Worm (Caenorhabditis elegans) whole organism, L4/young adult: ENCODE measurements around the gene pap-1.

Experiments used
- dao-5 ChIP-seq: sonication (generic microtip); optimal IDR thresholded peaks from 2 replicates; lab custom pipeline; 2016; ENCODE audit warnings: missing genotype, missing genetic modification characterization, moderate library complexity, missing compliant biosample characterization
- him-1 ChIP-seq: sonication (generic microtip); optimal IDR thresholded peaks from 2 replicates; lab custom pipeline; 2016; ENCODE audit warnings: missing genotype, missing genetic modification reagents, missing genetic modification characterization, missing compliant biosample characterization

DNA sequence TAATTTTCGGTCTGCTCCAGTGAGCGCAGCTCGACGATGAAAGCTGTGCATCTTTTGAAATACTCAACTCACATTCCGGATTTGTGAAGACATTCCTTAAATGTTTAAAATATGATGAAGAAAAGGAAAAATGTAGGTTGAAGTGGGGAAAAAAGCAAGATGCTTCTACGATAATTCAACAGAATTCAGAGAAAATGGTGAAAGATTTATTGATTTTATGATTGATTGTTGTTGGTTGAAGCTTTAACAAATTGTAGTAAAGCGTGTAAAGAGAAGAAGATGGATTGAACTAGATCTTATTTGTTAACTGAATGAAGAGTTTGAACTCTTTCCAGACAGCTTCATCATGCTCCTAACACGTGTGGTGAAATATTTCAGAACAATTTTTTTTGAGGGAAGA, 48.2 kb downstream of the pap-1 start, which contains the start of gene ncx-5:
- TF ChIP-seq him-1 (tag; lab: Kevin White, UChicago) (no peak), dao-5 (tag; lab: Kevin White, UChicago) (no peak)
